Fruit fly (Drosophila melanogaster): ENCODE results near the gene CG6845.

The CG6845 gene

DNA sequence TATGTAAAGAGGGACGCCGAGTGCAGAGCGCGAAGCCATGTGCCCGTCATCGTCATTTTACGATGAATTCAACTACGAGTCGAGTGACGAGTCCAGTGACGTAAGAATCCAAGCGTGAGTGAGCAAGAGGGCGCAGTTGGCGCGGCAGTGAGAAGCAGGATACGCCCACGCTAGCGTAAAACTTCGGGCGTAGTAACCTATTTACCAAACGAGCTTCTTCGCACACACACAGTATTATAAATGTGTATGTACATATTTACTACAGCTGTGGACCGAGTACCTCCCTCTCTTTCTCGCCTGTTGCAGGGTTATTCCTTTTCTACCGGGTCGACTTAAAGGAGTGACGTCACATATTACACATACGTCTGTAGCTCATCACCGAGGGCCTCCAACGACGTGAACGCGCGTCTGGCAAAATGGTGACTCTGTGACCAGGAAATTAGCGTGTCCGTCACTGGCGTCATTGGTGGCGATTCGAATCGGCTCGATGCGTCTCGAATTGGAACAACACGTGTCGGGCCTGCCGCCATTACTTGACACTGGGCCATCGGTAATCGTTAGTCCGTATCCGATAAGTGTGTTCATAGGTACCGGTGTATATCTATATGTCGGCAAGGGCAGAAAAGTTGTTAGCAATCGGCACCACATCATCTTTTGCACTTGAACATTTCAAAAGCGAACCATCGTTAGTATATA, 22.3 kb upstream of the CG6845 start:
- TF ChIP-seq gl (tag; optimal IDR thresholded peaks at IDR 0.05), result no peak
- TF ChIP-seq CG14655 (GFP tag; optimal IDR thresholded peaks at IDR 0.05), result no peak
- TF ChIP-seq CG13204 (GFP tag; optimal IDR thresholded peaks at IDR 0.05), result no peak
- peak; percentile 21 for TF ChIP-seq EcR (GFP tag; optimal IDR thresholded peaks at IDR 0.05)
- TF ChIP-seq CG15710 (tag; optimal IDR thresholded peaks at IDR 0.05), result no peak
- TF ChIP-seq fd96Ca (GFP tag; IDR thresholded peaks at IDR 0.05), result 0 out of 3 replicates have a peak, but pooled peaks have one; percentile 10

DNA sequence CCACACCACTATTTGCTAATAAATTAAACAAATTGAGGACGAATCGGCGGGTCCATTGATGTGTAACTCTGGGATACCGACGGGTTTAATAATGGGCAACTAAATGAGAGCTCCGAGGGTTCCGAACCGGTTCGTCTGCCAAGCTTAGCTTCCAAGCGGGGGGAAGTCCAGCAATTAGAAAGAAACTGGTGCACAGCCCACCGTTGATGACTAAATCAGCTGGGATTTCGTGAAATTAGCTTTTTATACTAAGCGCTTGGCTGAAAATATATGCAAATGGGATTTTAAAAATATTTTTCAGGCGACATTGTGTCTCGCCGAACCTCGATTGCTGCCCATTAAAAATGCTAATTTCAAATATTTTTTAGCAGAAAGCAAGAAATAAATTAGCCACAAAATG, 18.8 kb upstream of the CG6845 start:
- TF ChIP-seq fd96Ca (GFP tag; IDR thresholded peaks at IDR 0.05) (no peak), Pif1A (GFP tag; optimal IDR thresholded peaks at IDR 0.05) (no peak)

DNA sequence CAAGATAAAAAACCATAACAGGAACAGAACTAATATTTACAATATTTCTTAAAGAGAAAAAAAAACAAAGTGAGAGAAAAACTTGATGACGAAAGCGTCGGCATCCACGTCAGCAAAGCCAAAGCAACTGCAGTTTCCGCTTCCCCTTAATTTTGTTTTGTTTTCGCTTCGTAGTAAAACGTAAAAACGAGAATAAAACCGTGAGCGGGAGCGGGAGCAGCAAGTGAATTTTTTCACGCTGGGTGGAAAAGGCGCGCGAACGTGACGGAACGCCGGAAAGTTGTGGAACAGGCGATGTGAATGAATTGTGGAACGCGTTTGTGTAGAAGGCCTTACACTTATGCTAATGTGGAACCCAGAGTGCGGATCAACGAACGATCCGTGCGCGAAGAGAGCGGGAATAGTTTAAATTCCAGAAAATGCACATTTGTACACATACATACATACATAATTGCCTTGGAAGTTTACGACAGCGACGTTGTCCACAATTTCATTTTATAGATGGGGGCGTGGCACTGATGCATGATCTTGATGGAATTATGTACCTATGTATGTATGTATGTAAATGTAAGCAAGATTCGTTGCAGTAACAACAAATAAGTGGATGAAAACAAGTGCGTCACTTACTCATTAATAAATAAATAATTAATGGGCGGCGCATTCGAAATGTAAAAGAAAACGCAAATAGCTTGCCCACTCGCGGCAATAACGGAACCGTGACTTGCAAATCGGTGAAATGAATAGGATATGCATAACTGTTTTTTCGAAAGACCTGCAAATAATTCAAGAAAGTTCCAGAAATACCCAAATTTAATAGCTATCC, 17.7 kb upstream of the CG6845 start:
- no peak for TF ChIP-seq Pif1A (GFP tag; optimal IDR thresholded peaks at IDR 0.05)
- 0 out of 2 replicates have a peak, but pooled peaks have one; percentile 32 for TF ChIP-seq CG32121 (GFP tag; IDR thresholded peaks at IDR 0.05)
- TF ChIP-seq CG8301 (tag; optimal IDR thresholded peaks at IDR 0.05), result no peak
- TF ChIP-seq CG9948 (tag; optimal IDR thresholded peaks at IDR 0.05), result no peak
- peak; percentile 29 for TF ChIP-seq Pif1B (GFP tag; optimal IDR thresholded peaks at IDR 0.05)
- no peak; the same call in 2 of the 3 replicates for TF ChIP-seq fd96Ca (GFP tag; IDR thresholded peaks at IDR 0.05)
- peak; percentile 74 for TF ChIP-seq CG13204 (GFP tag; optimal IDR thresholded peaks at IDR 0.05)
- TF ChIP-seq Snoo (tag; optimal IDR thresholded peaks at IDR 0.05), result no peak
- TF ChIP-seq EcR (GFP tag; optimal IDR thresholded peaks at IDR 0.05), result peak; percentile 96
- no peak for TF ChIP-seq CG34367 (tag; optimal IDR thresholded peaks at IDR 0.05)
- peak; percentile 29; the same call in 1 of the 2 replicates for TF ChIP-seq Ets98B (GFP tag; IDR thresholded peaks at IDR 0.05)
- TF ChIP-seq CG12605 (GFP tag; IDR thresholded peaks at IDR 0.05), result peak; percentile 41; the same call in 1 of the 2 replicates
- peak; percentile 33 for TF ChIP-seq D1 (tag; optimal IDR thresholded peaks at IDR 0.05)
- no peak for TF ChIP-seq gl (tag; optimal IDR thresholded peaks at IDR 0.05)
- TF ChIP-seq CG4496 (GFP tag; IDR thresholded peaks at IDR 0.05), result peak; percentile 75

DNA sequence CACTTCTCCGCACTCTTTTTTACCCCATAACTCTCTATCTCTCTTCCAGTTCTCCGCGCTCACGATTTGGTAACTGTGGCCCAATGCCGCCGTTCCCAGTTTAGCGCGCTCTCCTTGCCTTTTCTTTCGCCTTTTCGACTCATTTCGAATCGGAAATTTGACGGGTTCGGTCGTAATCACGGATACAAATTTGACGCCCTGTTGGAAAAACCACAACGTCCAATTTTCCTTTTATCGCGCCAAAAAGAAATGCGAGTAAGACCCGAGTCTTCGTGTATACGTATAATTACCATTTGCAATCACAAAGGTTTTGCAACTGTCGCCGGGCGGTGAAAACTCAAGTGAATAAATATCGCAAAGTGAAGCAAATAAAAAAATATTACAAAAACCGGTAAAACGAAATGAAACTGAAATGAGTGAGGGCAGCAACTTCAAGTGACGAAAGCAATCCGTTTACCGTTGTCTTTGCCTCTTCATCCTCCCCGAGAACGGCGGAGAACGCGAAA, 16.9 kb upstream of the CG6845 start, which contains the start of gene Pdk1:
Gene Pdk1 (plus strand): TSS at position 140 of the 506 bp plus-strand sequence.
- peak; percentile 81 for TF ChIP-seq EcR (GFP tag; optimal IDR thresholded peaks at IDR 0.05)
- TF ChIP-seq Ets98B (GFP tag; IDR thresholded peaks at IDR 0.05), result peak; percentile 20; the same call in 1 of the 2 replicates
- TF ChIP-seq CG14655 (GFP tag; optimal IDR thresholded peaks at IDR 0.05), result no peak
- TF ChIP-seq Snoo (tag; optimal IDR thresholded peaks at IDR 0.05), result peak; percentile 10
- no peak for TF ChIP-seq CG15710 (tag; optimal IDR thresholded peaks at IDR 0.05)
- no peak for TF ChIP-seq CG10348 (GFP tag; IDR thresholded peaks at IDR 0.05)
- TF ChIP-seq CG4496 (GFP tag; IDR thresholded peaks at IDR 0.05), result peak; percentile 52; the same call in 2 of the 3 replicates
- peak; percentile 55; the same call in 1 of the 2 replicates for TF ChIP-seq CG12605 (GFP tag; IDR thresholded peaks at IDR 0.05)
- no peak for TF ChIP-seq CG8301 (tag; optimal IDR thresholded peaks at IDR 0.05)
- no peak for TF ChIP-seq CG9948 (tag; optimal IDR thresholded peaks at IDR 0.05)
- peak; percentile 34 for TF ChIP-seq gl (tag; optimal IDR thresholded peaks at IDR 0.05)
- peak; percentile 22 for TF ChIP-seq CG13204 (GFP tag; optimal IDR thresholded peaks at IDR 0.05)
- TF ChIP-seq Pif1B (GFP tag; optimal IDR thresholded peaks at IDR 0.05), result peak; percentile 25
- peak; percentile 32; the same call in 1 of the 2 replicates for TF ChIP-seq CG32121 (GFP tag; IDR thresholded peaks at IDR 0.05)
- TF ChIP-seq CG34367 (tag; optimal IDR thresholded peaks at IDR 0.05), result no peak
- TF ChIP-seq D1 (tag; optimal IDR thresholded peaks at IDR 0.05), result no peak
- no peak for TF ChIP-seq Pif1A (GFP tag; optimal IDR thresholded peaks at IDR 0.05)
- no peak for TF ChIP-seq CG17806 (tag; optimal IDR thresholded peaks at IDR 0.05)
- no peak for TF ChIP-seq rn (GFP tag; IDR thresholded peaks at IDR 0.05)
- TF ChIP-seq CG8159 (tag; optimal IDR thresholded peaks at IDR 0.05), result no peak
- TF ChIP-seq fd96Ca (GFP tag; IDR thresholded peaks at IDR 0.05), result peak; percentile 59

DNA sequence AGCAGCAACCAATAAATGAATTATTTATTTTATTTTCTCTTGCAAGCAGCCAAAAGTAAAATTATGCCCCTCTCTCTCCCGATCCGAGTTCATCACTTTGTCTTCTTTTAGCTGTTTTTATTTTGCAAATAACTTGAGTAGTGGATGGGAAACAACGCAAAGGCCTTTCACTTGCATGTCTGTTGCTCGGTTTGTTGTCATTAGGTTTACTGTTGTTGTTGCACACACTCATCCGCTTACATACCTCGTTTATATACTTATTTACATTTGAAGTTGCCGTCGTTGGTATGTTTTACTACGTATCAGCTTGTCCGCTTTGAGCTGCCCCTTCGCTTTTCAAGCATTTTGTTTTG, 15.5 kb upstream of the CG6845 start:
- TF ChIP-seq Pif1B (GFP tag; optimal IDR thresholded peaks at IDR 0.05) (no peak), Ets98B (GFP tag; IDR thresholded peaks at IDR 0.05) (no peak), CG4496 (GFP tag; IDR thresholded peaks at IDR 0.05) (no peak), CG8159 (tag; optimal IDR thresholded peaks at IDR 0.05) (no peak), fd96Ca (GFP tag; IDR thresholded peaks at IDR 0.05) (no peak), CG14655 (GFP tag; optimal IDR thresholded peaks at IDR 0.05) (no peak), CG17806 (tag; optimal IDR thresholded peaks at IDR 0.05) (no peak), Pif1A (GFP tag; optimal IDR thresholded peaks at IDR 0.05) (no peak), rn (GFP tag; IDR thresholded peaks at IDR 0.05) (no peak), CG12605 (GFP tag; IDR thresholded peaks at IDR 0.05) (no peak), CG9948 (tag; optimal IDR thresholded peaks at IDR 0.05) (no peak), CG34367 (tag; optimal IDR thresholded peaks at IDR 0.05) (no peak), CG13204 (GFP tag; optimal IDR thresholded peaks at IDR 0.05) (no peak), CG15710 (tag; optimal IDR thresholded peaks at IDR 0.05) (no peak), gl (tag; optimal IDR thresholded peaks at IDR 0.05) (no peak), CG8301 (tag; optimal IDR thresholded peaks at IDR 0.05) (no peak), D1 (tag; optimal IDR thresholded peaks at IDR 0.05) (no peak)
